ENCODE assay signal across 2 fruit fly cellular contexts in the genomic region with DNA sequence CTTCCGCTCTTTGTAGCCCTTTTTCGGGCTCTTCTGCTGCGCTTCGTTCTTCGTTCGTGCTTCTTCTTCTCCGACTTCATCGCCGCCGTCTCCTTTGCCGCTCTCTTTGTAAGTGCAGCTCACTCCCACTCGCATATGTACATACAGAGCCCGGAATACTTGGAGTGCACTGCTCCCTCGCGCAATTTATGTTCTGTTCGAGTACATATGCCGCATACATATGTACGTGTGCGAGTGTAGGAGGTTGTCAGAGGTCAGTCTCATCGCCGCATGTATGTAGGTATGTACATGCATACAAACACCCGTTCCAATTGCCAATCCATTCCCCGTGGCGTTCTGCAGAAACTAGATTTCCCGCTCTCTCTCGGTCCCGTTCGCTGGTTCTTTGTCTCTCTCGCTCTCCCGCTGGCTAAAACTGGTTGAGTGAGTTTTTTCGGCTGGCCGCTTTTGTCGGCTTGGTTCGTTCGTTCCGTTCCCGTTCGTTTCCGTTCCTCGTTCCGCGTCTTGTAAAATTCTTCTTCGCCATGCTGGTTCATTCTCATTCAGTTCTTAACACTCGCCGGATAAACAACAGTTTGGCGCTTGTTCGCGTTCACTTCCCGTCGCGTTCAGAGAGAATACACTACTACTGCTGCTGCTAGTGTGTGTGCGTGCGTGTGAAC.
TF ChIP-seq lines count a peak whose summit lies in the region.

No protein-coding gene starts in this region.

TF ChIP-seq in whole organism, embryonic, 481 proteins besides CTCF, POLR2A, EP300 and RAD21 (continued from another document and continues in another):
- TF ChIP-seq Oli (tag; optimal IDR thresholded peaks at IDR 0.05; lab: Kevin White, UChicago) (no peak), Trl (optimal IDR thresholded peaks at IDR 0.05; lab: Kevin White, UChicago) (peak; percentile 91 to 95), Trl (GFP tag; optimal IDR thresholded peaks at IDR 0.05; lab: Kevin White, UChicago) (peak; percentile 54), Six4 (GFP tag; optimal IDR thresholded peaks at IDR 0.05; lab: Kevin White, UChicago) (no peak), CG34422 (GFP tag; IDR thresholded peaks at IDR 0.05; lab: Robert Waterston, UW) (peak; percentile 62; the same call in 2 of the 3 replicates), Sox100B (GFP tag; optimal IDR thresholded peaks at IDR 0.05; lab: Kevin White, UChicago) (no peak), CG12769 (tag; optimal IDR thresholded peaks at IDR 0.05; lab: Kevin White, UChicago) (peak; percentile 71), PHDP (tag; optimal IDR thresholded peaks at IDR 0.05; lab: Kevin White, UChicago) (no peak), MTF-1 (GFP tag; optimal IDR thresholded peaks at IDR 0.05; lab: Kevin White, UChicago; ENCODE audit: borderline replicate concordance) (peak; percentile 49), CG15514 (GFP tag; optimal IDR thresholded peaks at IDR 0.05; lab: Kevin White, UChicago) (peak; percentile 95), ttk (GFP tag; IDR thresholded peaks at IDR 0.05; lab: Robert Waterston, UW) (no peak), sc (optimal IDR thresholded peaks at IDR 0.05; lab: Kevin White, UChicago) (no peak), sc (GFP tag; optimal IDR thresholded peaks at IDR 0.05; lab: Kevin White, UChicago) (no peak), Scr (GFP tag; IDR thresholded peaks at IDR 0.05; lab: Robert Waterston, UW; ENCODE audit: partially characterized antibody) (peak; percentile 48), CG8089 (GFP tag; optimal IDR thresholded peaks at IDR 0.05; lab: Kevin White, UChicago) (no peak), CoRest (tag; optimal IDR thresholded peaks at IDR 0.05; lab: Kevin White, UChicago) (no peak), CG15601 (tag; optimal IDR thresholded peaks at IDR 0.05; lab: Kevin White, UChicago) (peak; percentile 5), crc (GFP tag; optimal IDR thresholded peaks at IDR 0.05; lab: Kevin White, UChicago) (no peak), CG10543 (GFP tag; optimal IDR thresholded peaks at IDR 0.05; lab: Kevin White, UChicago) (peak; percentile 85), Fer1 (GFP tag; optimal IDR thresholded peaks at IDR 0.05; lab: Kevin White, UChicago) (peak; percentile 75), CG15696 (tag; optimal IDR thresholded peaks at IDR 0.05; lab: Kevin White, UChicago) (no peak), CG17385 (GFP tag; optimal IDR thresholded peaks at IDR 0.05; lab: Kevin White, UChicago) (peak; percentile 86), kah (GFP tag; optimal IDR thresholded peaks at IDR 0.05; lab: Kevin White, UChicago) (peak; percentile 25), CG11696 (GFP tag; IDR thresholded peaks at IDR 0.05; lab: Robert Waterston, UW) (0 out of 2 replicates have a peak, but pooled peaks have one; percentile 23), Spps (tag; optimal IDR thresholded peaks at IDR 0.05; lab: Kevin White, UChicago) (peak; percentile 19), HLHmδ (GFP tag; optimal IDR thresholded peaks at IDR 0.05; lab: Kevin White, UChicago) (peak; percentile 66), NfI (GFP tag; optimal IDR thresholded peaks at IDR 0.05; lab: Kevin White, UChicago) (peak; percentile 49), nmo (GFP tag; optimal IDR thresholded peaks at IDR 0.05; lab: Kevin White, UChicago) (no peak), Rfx (GFP tag; IDR thresholded peaks at IDR 0.05; lab: Robert Waterston, UW) (peak; percentile 37; the same call in 1 of the 2 replicates), CG2678 (tag; optimal IDR thresholded peaks at IDR 0.05; lab: Kevin White, UChicago) (peak; percentile 45), CG10267 (tag; optimal IDR thresholded peaks at IDR 0.05; lab: Kevin White, UChicago) (peak; percentile 22), Dbx (GFP tag; IDR thresholded peaks at IDR 0.05; lab: Robert Waterston, UW) (peak; percentile 61; the same call in 1 of the 3 replicates), Meics (GFP tag; optimal IDR thresholded peaks at IDR 0.05; lab: Kevin White, UChicago) (peak; percentile 46), chif (GFP tag; optimal IDR thresholded peaks at IDR 0.05; lab: Kevin White, UChicago) (peak in 1 of 2 experiments; percentile 25), stwl (tag; optimal IDR thresholded peaks at IDR 0.05; lab: Kevin White, UChicago) (peak; percentile 0), CG11695 (GFP tag; IDR thresholded peaks at IDR 0.05; lab: Robert Waterston, UW) (no peak), CG7786 (GFP tag; optimal IDR thresholded peaks at IDR 0.05; lab: Kevin White, UChicago) (no peak), btn (GFP tag; optimal IDR thresholded peaks at IDR 0.05; lab: Kevin White, UChicago) (no peak), sqz (GFP tag; optimal IDR thresholded peaks at IDR 0.05; lab: Kevin White, UChicago) (peak; percentile 79), hkb (optimal IDR thresholded peaks at IDR 0.05; lab: Kevin White, UChicago) (no peak), hkb (GFP tag; IDR thresholded peaks at IDR 0.05; lab: Robert Waterston, UW) (0 out of 2 replicates have a peak, but pooled peaks have one; percentile 13), corto (GFP tag; optimal IDR thresholded peaks at IDR 0.05; lab: Kevin White, UChicago) (peak; percentile 40), sd (tag; optimal IDR thresholded peaks at IDR 0.05; lab: Kevin White, UChicago) (peak; percentile 75), abd-A (tag; optimal IDR thresholded peaks at IDR 0.05; lab: Kevin White, UChicago) (peak; percentile 70), CG7839 (tag; optimal IDR thresholded peaks at IDR 0.05; lab: Kevin White, UChicago) (peak; percentile 22), phol (tag; optimal IDR thresholded peaks at IDR 0.05; lab: Kevin White, UChicago) (peak; percentile 34), CG6765 (GFP tag; optimal IDR thresholded peaks at IDR 0.05; lab: Kevin White, UChicago) (peak; percentile 73), Med (GFP tag; lab: Kevin White, UChicago) (peak; percentile 91), CG17568 (GFP tag; optimal IDR thresholded peaks at IDR 0.05; lab: Kevin White, UChicago) (peak; percentile 58), NFAT (GFP tag; IDR thresholded peaks at IDR 0.05; lab: Robert Waterston, UW) (peak; percentile 20; the same call in 1 of the 2 replicates), exex (tag; optimal IDR thresholded peaks at IDR 0.05; lab: Kevin White, UChicago) (peak; percentile 6), CG13296 (GFP tag; optimal IDR thresholded peaks at IDR 0.05; lab: Kevin White, UChicago) (peak; percentile 64), CG5180 (GFP tag; optimal IDR thresholded peaks at IDR 0.05; lab: Kevin White, UChicago) (peak; percentile 50), CG12299 (tag; optimal IDR thresholded peaks at IDR 0.05; lab: Kevin White, UChicago) (peak; percentile 46), pzg (GFP tag; optimal IDR thresholded peaks at IDR 0.05; lab: Kevin White, UChicago) (peak; percentile 6), odd (GFP tag; optimal IDR thresholded peaks at IDR 0.05; lab: Kevin White, UChicago) (peak; percentile 20), Chrac-16 (GFP tag; optimal IDR thresholded peaks at IDR 0.05; lab: Kevin White, UChicago) (no peak), gfzf (GFP tag; optimal IDR thresholded peaks at IDR 0.05; lab: Kevin White, UChicago) (no peak), CG8388 (GFP tag; optimal IDR thresholded peaks at IDR 0.05; lab: Kevin White, UChicago) (no peak), al (GFP tag; IDR thresholded peaks at IDR 0.05; lab: Robert Waterston, UW) (no peak), bbx (GFP tag; IDR thresholded peaks at IDR 0.05; lab: Robert Waterston, UW; ENCODE audit: partially characterized antibody) (peak; percentile 54)

TF ChIP-seq in whole organism, prepupa, 60 proteins besides CTCF, POLR2A, EP300 and RAD21 (continued from another document):
- TF ChIP-seq CG6808 (GFP tag; optimal IDR thresholded peaks at IDR 0.05; lab: Kevin White, UChicago) (no peak), CG6163 (GFP tag; IDR thresholded peaks at IDR 0.05; lab: Robert Waterston, UW) (peak; percentile 42; the same call in 2 of the 3 replicates), ss (GFP tag; optimal IDR thresholded peaks at IDR 0.05; lab: Kevin White, UChicago) (peak; percentile 68 to 74), CG10669 (GFP tag; optimal IDR thresholded peaks at IDR 0.05; lab: Kevin White, UChicago) (peak; percentile 30), Eip93F (GFP tag; optimal IDR thresholded peaks at IDR 0.05; lab: Kevin White, UChicago) (peak; percentile 29), CG4318 (GFP tag; optimal IDR thresholded peaks at IDR 0.05; lab: Kevin White, UChicago) (no peak), CG6276 (GFP tag; optimal IDR thresholded peaks at IDR 0.05; lab: Kevin White, UChicago) (peak; percentile 30), esn (GFP tag; optimal IDR thresholded peaks at IDR 0.05; lab: Kevin White, UChicago) (no peak), CG11762 (GFP tag; optimal IDR thresholded peaks at IDR 0.05; lab: Kevin White, UChicago; ENCODE audit: insufficient read depth) (no peak), Blimp-1 (GFP tag; optimal IDR thresholded peaks at IDR 0.05; lab: Kevin White, UChicago) (no peak)
